Worm (Caenorhabditis elegans): ENCODE results near the gene F55C12.2.

Gene F55C12.2

ce11 chrII:5836153-5836719 lies 40.4 kb upstream of the F55C12.2 start, which contains the start of gene fzo-1 (continued):
- TF ChIP-seq pqm-1 (tag; optimal IDR thresholded peaks at IDR 0.05), result no peak
- TF ChIP-seq spr-1 (tag; optimal IDR thresholded peaks at IDR 0.05), result no peak
- TF ChIP-seq arid-1 (GFP tag; conservative IDR thresholded peaks at IDR 0.05), result no peak
- TF ChIP-seq mes-2 (tag; optimal IDR thresholded peaks at IDR 0.05; ENCODE audit: poor library complexity, severe bottlenecking), result peak; percentile 62
- no peak for TF ChIP-seq fos-1 (tag; optimal IDR thresholded peaks at IDR 0.05)
- no peak for TF ChIP-seq ceh-28 (tag; optimal IDR thresholded peaks at IDR 0.05)
- TF ChIP-seq F49E8.2 (tag; optimal IDR thresholded peaks at IDR 0.05; ENCODE audit: borderline replicate concordance), result no peak
- TF ChIP-seq ces-1 (GFP tag; optimal IDR thresholded peaks at IDR 0.05), result no peak
- no peak for TF ChIP-seq set-16 (GFP tag; IDR thresholded peaks at IDR 0.05)
- no peak for TF ChIP-seq mdt-29 (GFP tag; IDR thresholded peaks at IDR 0.05)
- no peak for TF ChIP-seq ceh-62 (tag; optimal IDR thresholded peaks at IDR 0.05)
- no peak for TF ChIP-seq nhr-10 (tag; optimal IDR thresholded peaks at IDR 0.05)
- no peak for TF ChIP-seq Y5F2A.4 (GFP tag; optimal IDR thresholded peaks at IDR 0.05)
- TF ChIP-seq aha-1 (tag), result peak; percentile 22
- TF ChIP-seq sdz-12 (GFP tag; optimal IDR thresholded peaks at IDR 0.05), result no peak
- no peak; the same call in none of the 2 replicates for TF ChIP-seq lin-38 (GFP tag; IDR thresholded peaks at IDR 0.05)
- TF ChIP-seq unc-130 (GFP tag; optimal IDR thresholded peaks at IDR 0.05), result peak; percentile 41
- TF ChIP-seq jun-1 (tag; optimal IDR thresholded peaks at IDR 0.05), result no peak
- TF ChIP-seq nhr-6 (tag; optimal IDR thresholded peaks at IDR 0.05), result peak; percentile 57
- no peak for TF ChIP-seq nhr-102 (tag; optimal IDR thresholded peaks at IDR 0.05)
- TF ChIP-seq ceh-32 (tag; optimal IDR thresholded peaks at IDR 0.05; ENCODE audit: poor library complexity), result no peak
- TF ChIP-seq Y75B8A.6 (GFP tag; IDR thresholded peaks at IDR 0.05), result no peak
- no peak for TF ChIP-seq daf-12 (tag; optimal IDR thresholded peaks at IDR 0.05)
- no peak for TF ChIP-seq saeg-2 (GFP tag; IDR thresholded peaks at IDR 0.05)
- TF ChIP-seq nhr-25 (tag; optimal IDR thresholded peaks at IDR 0.05; ENCODE audit: borderline replicate concordance, insufficient read depth), result no peak
- TF ChIP-seq lim-7 (GFP tag; IDR thresholded peaks at IDR 0.05), result no peak
- no peak for TF ChIP-seq hmg-1.1 (GFP tag; IDR thresholded peaks at IDR 0.05)
- TF ChIP-seq pha-4 (GFP tag; IDR thresholded peaks at IDR 0.05), result peak; percentile 25; the same call in 1 of the 2 replicates
- TF ChIP-seq pha-4 (tag; optimal IDR thresholded peaks at IDR 0.05), result no peak
- TF ChIP-seq zag-1 (tag; optimal IDR thresholded peaks at IDR 0.05), result no peak
- no peak for TF ChIP-seq R02D3.7 (tag; optimal IDR thresholded peaks at IDR 0.05)
- no peak for TF ChIP-seq nhr-28 (tag; optimal IDR thresholded peaks at IDR 0.05)
- TF ChIP-seq madf-5 (GFP tag; IDR thresholded peaks at IDR 0.05), result no peak
- TF ChIP-seq zip-11 (GFP tag; IDR thresholded peaks at IDR 0.05), result no peak
- TF ChIP-seq dmd-9 (GFP tag; IDR thresholded peaks at IDR 0.05), result no peak
- peak; percentile 64 for TF ChIP-seq T20F7.1 (GFP tag; optimal IDR thresholded peaks at IDR 0.05)
- TF ChIP-seq daf-19 (GFP tag; conservative IDR thresholded peaks at IDR 0.05), result no peak
- no peak for TF ChIP-seq dmd-6 (GFP tag; IDR thresholded peaks at IDR 0.05)
- no peak for TF ChIP-seq gei-8 (GFP tag; optimal IDR thresholded peaks at IDR 0.05)
- TF ChIP-seq lin-39 (tag; optimal IDR thresholded peaks at IDR 0.05), result no peak
- TF ChIP-seq F10B5.3 (tag; optimal IDR thresholded peaks at IDR 0.05), result no peak
- TF ChIP-seq ama-1 (optimal IDR thresholded peaks at IDR 0.05), result no peak
- TF ChIP-seq ceh-44 (GFP tag; IDR thresholded peaks at IDR 0.05), result no peak
- TF ChIP-seq ZK337.2 (GFP tag; IDR thresholded peaks at IDR 0.05), result no peak
- no peak for TF ChIP-seq mdl-1 (tag; optimal IDR thresholded peaks at IDR 0.05)
- no peak for TF ChIP-seq ceh-82 (tag; optimal IDR thresholded peaks at IDR 0.05)
- no peak for TF ChIP-seq attf-4 (tag; optimal IDR thresholded peaks at IDR 0.05)
- peak in 1 of 2 experiments; percentile 48 for TF ChIP-seq lsy-2 (tag; optimal IDR thresholded peaks at IDR 0.05)
- no peak for TF ChIP-seq dmd-8 (GFP tag; IDR thresholded peaks at IDR 0.05)
- TF ChIP-seq lir-3 (tag; optimal IDR thresholded peaks at IDR 0.05), result no peak
- no peak for TF ChIP-seq php-3 (GFP tag; IDR thresholded peaks at IDR 0.05)
- TF ChIP-seq nhr-41 (GFP tag; IDR thresholded peaks at IDR 0.05), result no peak
